Worm (Caenorhabditis elegans): Measurements from ENCODE around the gene ZK697.8.
A peak's percentile ranks its signal among the peaks of the same experiment; 100 is the strongest.

ZK697.8 gene

ce11 chrV:1743205-1743870 is 5.6 kb downstream of the ZK697.8 start, which contains the start of gene nhr-256 (continued):
- no peak for TF ChIP-seq lir-1 (GFP tag; conservative IDR thresholded peaks at IDR 0.05)
- no peak for TF ChIP-seq lin-35 (GFP tag; optimal IDR thresholded peaks at IDR 0.05)
- TF ChIP-seq let-607 (tag; optimal IDR thresholded peaks at IDR 0.05): peak in 1 of 2 experiments; percentile 59

ce11 chrV:1741074-1741473 is 7.9 kb downstream of the ZK697.8 start, which contains the start of gene srab-25:
Gene srab-25 (minus strand): TSS chrV:1741174.
- TF ChIP-seq rec-8 (tag; optimal IDR thresholded peaks at IDR 0.05) (no peak), B0261.1 (tag; optimal IDR thresholded peaks at IDR 0.05) (no peak), snpc-3.4 (tag; optimal IDR thresholded peaks at IDR 0.05) (no peak), attf-6 (GFP tag; IDR thresholded peaks at IDR 0.05) (no peak)

ce11 chrV:1734569-1734968 is 14.4 kb downstream of the ZK697.8 start, which contains the start of gene str-160:
Gene str-160 (plus strand): TSS chrV:1734869.
- no peak for TF ChIP-seq ceh-79 (tag; optimal IDR thresholded peaks at IDR 0.05)

- TF ChIP-seq chd-7 (tag; optimal IDR thresholded peaks at IDR 0.05) (no peak), bed-2 (GFP tag; IDR thresholded peaks at IDR 0.05) (no peak), F37B4.10 (GFP tag; IDR thresholded peaks at IDR 0.05) (no peak), zfh-2 (GFP tag; conservative IDR thresholded peaks at IDR 0.05) (no peak), zim-3 (tag; optimal IDR thresholded peaks at IDR 0.05) (no peak), him-1 (tag; optimal IDR thresholded peaks at IDR 0.05) (no peak), F39B2.1 (GFP tag; IDR thresholded peaks at IDR 0.05) (no peak), cebp-1 (GFP tag; IDR thresholded peaks at IDR 0.05) (no peak), cebp-1 (tag; optimal IDR thresholded peaks at IDR 0.05) (no peak), F33H1.4 (GFP tag; IDR thresholded peaks at IDR 0.05) (no peak), F57C9.4 (tag; optimal IDR thresholded peaks at IDR 0.05) (no peak)
Observed at ce11 chrV:1731918-1732317, 17.0 kb downstream of the ZK697.8 start, which contains the start of gene gst-21. Gene gst-21 (minus strand): TSS chrV:1732018.

- TF ChIP-seq ztf-22 (GFP tag; optimal IDR thresholded peaks at IDR 0.05): no peak
- no peak for TF ChIP-seq mel-28 (tag; optimal IDR thresholded peaks at IDR 0.05; ENCODE audit: borderline replicate concordance)
- TF ChIP-seq efl-1 (GFP tag; optimal IDR thresholded peaks at IDR 0.05): no peak
- no peak for TF ChIP-seq ztf-26 (tag; optimal IDR thresholded peaks at IDR 0.05)
- TF ChIP-seq F37B4.10 (GFP tag; IDR thresholded peaks at IDR 0.05): no peak
- TF ChIP-seq unc-130 (GFP tag; optimal IDR thresholded peaks at IDR 0.05): no peak
- no peak for TF ChIP-seq akir-1 (GFP tag; optimal IDR thresholded peaks at IDR 0.05)
Observed at ce11 chrV:1725353-1725752, 23.6 kb downstream of the ZK697.8 start, which contains the start of gene sri-27. Gene sri-27 (plus strand): TSS chrV:1725653.

- TF ChIP-seq pbrm-1 (GFP tag; IDR thresholded peaks at IDR 0.05) (no peak), ccch-3 (GFP tag; optimal IDR thresholded peaks at IDR 0.05) (no peak), Y56A3A.18 (GFP tag; IDR thresholded peaks at IDR 0.05) (no peak), snpc-1.3 (tag; optimal IDR thresholded peaks at IDR 0.05; ENCODE audit: insufficient read depth) (no peak), madf-10 (tag; optimal IDR thresholded peaks at IDR 0.05) (no peak), ceh-100 (GFP tag; IDR thresholded peaks at IDR 0.05) (no peak)
Observed at ce11 chrV:1721966-1722365, 27.0 kb downstream of the ZK697.8 start, which contains the start of gene srw-101. Gene srw-101 (plus strand): TSS chrV:1722266.
